Worm (Caenorhabditis elegans) whole organism, young adult: ENCODE results near the gene F53A10.2.

Source experiments
- B0035.1 ChIP-seq: sonication (generic microtip); optimal IDR thresholded peaks from 2 replicates; lab custom pipeline; 2016; ENCODE audit warnings: missing genetic modification characterization, mild to moderate bottlenecking, missing compliant biosample characterization, missing genotype, missing genetic modification reagents
- B0261.1 ChIP-seq: sonication (generic microtip); optimal IDR thresholded peaks from 2 replicates; lab custom pipeline; 2016; ENCODE audit warnings: mild to moderate bottlenecking, missing genetic modification characterization, moderate library complexity, missing compliant biosample characterization
- C06A6.2 ChIP-seq: fragments of 200-800 bp; sonication (Bioruptor generic); conservative IDR thresholded peaks from 2 replicates; pipeline ENCODE4 v1.3.6; 2022; ENCODE audit warnings: missing genetic modification characterization, missing compliant biosample characterization
- F10E7.11 ChIP-seq: sonication (generic microtip); optimal IDR thresholded peaks from 2 replicates; lab custom pipeline; 2017; ENCODE audit warnings: mild to moderate bottlenecking, missing genetic modification characterization, moderate library complexity, missing compliant biosample characterization
- F37B4.10 ChIP-seq: fragments of 200-800 bp; sonication (Bioruptor generic); IDR thresholded peaks from 2 replicates; pipeline ENCODE4 v1.3.6; 2022; ENCODE audit warnings: missing genetic modification characterization, missing compliant biosample characterization
- F39B2.1 ChIP-seq: fragments of 200-800 bp; sonication (Bioruptor generic); IDR thresholded peaks from 2 replicates; pipeline ENCODE4 v1.3.6; 2022; ENCODE audit warnings: missing genetic modification reagents, missing genetic modification characterization, missing compliant biosample characterization
- F55B11.4 ChIP-seq: sonication (generic microtip); optimal IDR thresholded peaks from 2 replicates; lab custom pipeline; 2016; ENCODE audit warnings: missing compliant biosample characterization, missing genetic modification characterization, borderline replicate concordance; ENCODE audit not compliant: insufficient read depth
- F57C9.4 ChIP-seq: sonication (generic microtip); optimal IDR thresholded peaks from 2 replicates; lab custom pipeline; 2017; ENCODE audit warnings: mild to moderate bottlenecking, missing genetic modification characterization, missing compliant biosample characterization
- Y56A3A.18 ChIP-seq: fragments of 200-800 bp; sonication (Bioruptor generic); IDR thresholded peaks from 2 replicates; pipeline ENCODE4 v1.3.6; 2022; ENCODE audit warnings: missing genetic modification reagents, missing genetic modification characterization, missing compliant biosample characterization
- Y79H2A.3 ChIP-seq: fragments of 200-800 bp; sonication (Bioruptor generic); conservative IDR thresholded peaks from 2 replicates; pipeline ENCODE4 v1.3.6; 2022; ENCODE audit warnings: missing genetic modification reagents, missing genetic modification characterization, missing compliant biosample characterization
- akir-1 ChIP-seq: fragments of 200-800 bp; sonication (Bioruptor generic); optimal IDR thresholded peaks from 2 replicates; lab custom pipeline; 2018; ENCODE audit warnings: mild to moderate bottlenecking, missing genetic modification characterization, moderate library complexity, missing compliant biosample characterization
- ama-1 ChIP-seq, 3 experiments: fragments of 150-350 bp in 1 of 3; sonication (generic microtip) in 2 of 3; optimal IDR thresholded peaks; 2 replicates each; lab custom pipeline; 2014 to 2018; ENCODE audit warnings: missing biosample characterization in 2 of 3, missing genetic modification characterization in 2 of 3, missing genetic modification reagents in 2 of 3
- atf-7 ChIP-seq: sonication (generic microtip); optimal IDR thresholded peaks from 2 replicates; lab custom pipeline; 2017; ENCODE audit warnings: mild to moderate bottlenecking, missing genetic modification characterization, missing compliant biosample characterization
- attf-3 ChIP-seq: fragments of 200-800 bp; sonication (Bioruptor generic); conservative IDR thresholded peaks from 2 replicates; pipeline ENCODE4 v1.3.6; 2022; ENCODE audit warnings: missing genetic modification reagents, missing genetic modification characterization, missing compliant biosample characterization
- bed-1 ChIP-seq: fragments of 200-800 bp; sonication (Bioruptor generic); IDR thresholded peaks from 2 replicates; pipeline ENCODE4 v1.3.6; 2022; ENCODE audit warnings: missing genetic modification reagents, missing genetic modification characterization, missing compliant biosample characterization
- ccch-3 ChIP-seq: fragments of 200-800 bp; sonication (Bioruptor generic); optimal IDR thresholded peaks from 2 replicates; lab custom pipeline; 2018; ENCODE audit warnings: mild to moderate bottlenecking, missing genetic modification characterization, missing compliant biosample characterization
- cebp-2 ChIP-seq: fragments of 200-800 bp; sonication (Bioruptor generic); IDR thresholded peaks from 2 replicates; pipeline ENCODE4 v1.3.6; 2022; ENCODE audit warnings: missing genetic modification characterization, missing compliant biosample characterization
- ceh-79 ChIP-seq: sonication (generic microtip); optimal IDR thresholded peaks from 2 replicates; lab custom pipeline; 2017; ENCODE audit warnings: mild to moderate bottlenecking, missing genetic modification characterization, missing compliant biosample characterization
- chd-7 ChIP-seq: sonication (generic microtip); optimal IDR thresholded peaks from 2 replicates; lab custom pipeline; 2016; ENCODE audit warnings: mild to moderate bottlenecking, missing genetic modification characterization, moderate library complexity, missing compliant biosample characterization
- dpff-1 ChIP-seq: sonication (generic microtip); optimal IDR thresholded peaks from 2 replicates; lab custom pipeline; 2017; ENCODE audit warnings: mild to moderate bottlenecking, missing genetic modification characterization, missing compliant biosample characterization
- dpl-1 ChIP-seq: fragments of 150-350 bp; optimal IDR thresholded peaks from 2 replicates; lab custom pipeline; 2014; ENCODE audit warnings: missing biosample characterization, missing genetic modification reagents, missing genetic modification characterization
- egrh-3 ChIP-seq: fragments of 200-800 bp; sonication (Bioruptor generic); IDR thresholded peaks from 2 replicates; pipeline ENCODE4 v1.3.6; 2022; ENCODE audit warnings: missing genetic modification reagents, missing genetic modification characterization, missing compliant biosample characterization
- ets-4 ChIP-seq: fragments of 200-800 bp; sonication (Bioruptor generic); optimal IDR thresholded peaks from 2 replicates; lab custom pipeline; 2018; ENCODE audit warnings: mild to moderate bottlenecking, missing genetic modification characterization, missing compliant biosample characterization
- gei-17 ChIP-seq: fragments of 200-800 bp; sonication (Bioruptor generic); optimal IDR thresholded peaks from 2 replicates; lab custom pipeline; 2018; ENCODE audit warnings: mild to moderate bottlenecking, missing genetic modification characterization, missing compliant biosample characterization
- hlh-26 ChIP-seq: fragments of 200-800 bp; sonication (Bioruptor generic); conservative IDR thresholded peaks from 2 replicates; pipeline ENCODE4 v1.3.6; 2022; ENCODE audit warnings: missing genetic modification reagents, missing genetic modification characterization, missing compliant biosample characterization
- lsy-27 ChIP-seq: sonication (generic microtip); optimal IDR thresholded peaks from 2 replicates; lab custom pipeline; 2017; ENCODE audit warnings: missing genetic modification characterization, mild to moderate bottlenecking, missing compliant biosample characterization, antibody characterized with exemption, missing genotype, borderline replicate concordance; ENCODE audit not compliant: insufficient read depth
- madf-10 ChIP-seq: sonication (generic microtip); optimal IDR thresholded peaks from 2 replicates; lab custom pipeline; 2016; ENCODE audit warnings: mild to moderate bottlenecking, missing genetic modification characterization, missing compliant biosample characterization
- mcd-1 ChIP-seq: fragments of 200-800 bp; sonication (Bioruptor generic); IDR thresholded peaks from 2 replicates; pipeline ENCODE4 v1.3.6; 2022; ENCODE audit warnings: missing genetic modification reagents, missing genetic modification characterization, missing compliant biosample characterization
- nhr-27 ChIP-seq: fragments of 200-800 bp; sonication (Bioruptor generic); optimal IDR thresholded peaks from 2 replicates; lab custom pipeline; 2018; ENCODE audit warnings: mild to moderate bottlenecking, missing genetic modification characterization, moderate library complexity, missing compliant biosample characterization
- pha-4 ChIP-seq: fragments of 150-350 bp; sonication (generic microtip); optimal IDR thresholded peaks from 2 replicates; lab custom pipeline; 2014; ENCODE audit warnings: missing biosample characterization, missing genetic modification reagents, missing genetic modification characterization
- repo-1 ChIP-seq: sonication (generic microtip); optimal IDR thresholded peaks from 2 replicates; lab custom pipeline; 2017; ENCODE audit warnings: mild to moderate bottlenecking, missing genetic modification characterization, missing compliant biosample characterization
- sea-2 ChIP-seq: fragments of 200-800 bp; sonication (Bioruptor generic); IDR thresholded peaks from 2 replicates; pipeline ENCODE4 v1.3.6; 2022; ENCODE audit warnings: missing genetic modification characterization, missing compliant biosample characterization
- snpc-1.1 ChIP-seq: sonication (generic microtip); optimal IDR thresholded peaks from 2 replicates; lab custom pipeline; 2017; ENCODE audit warnings: missing genetic modification characterization, mild to moderate bottlenecking, missing compliant biosample characterization, antibody characterized with exemption, moderate library complexity, missing genotype, missing genetic modification reagents; ENCODE audit not compliant: insufficient read depth
- snpc-1.3 ChIP-seq: sonication (generic microtip); optimal IDR thresholded peaks from 2 replicates; lab custom pipeline; 2017; ENCODE audit warnings: missing genetic modification characterization, mild to moderate bottlenecking, missing compliant biosample characterization, antibody characterized with exemption, moderate library complexity, missing genotype, missing genetic modification reagents; ENCODE audit not compliant: insufficient read depth
- snpc-4 ChIP-seq, 5 experiments: fragments of 150-350 bp in 1 of 5; sonication (generic microtip) in 4 of 5; optimal IDR thresholded peaks; 2 replicates each; lab custom pipeline; 2014 to 2018; ENCODE audit warnings: missing genetic modification characterization in 5 of 5, missing biosample characterization in 3 of 5, antibody characterized with exemption in 2 of 5, mild to moderate bottlenecking in 2 of 5, missing compliant biosample characterization in 2 of 5, missing genotype in 2 of 5, moderate library complexity in 2 of 5, missing genetic modification reagents in 1 of 5
- tlf-1 ChIP-seq: fragments of 200-800 bp; sonication (Bioruptor generic); optimal IDR thresholded peaks from 2 replicates; lab custom pipeline; 2018; ENCODE audit warnings: mild to moderate bottlenecking, missing genetic modification characterization, missing compliant biosample characterization
- unc-62 ChIP-seq: fragments of 150-350 bp; optimal IDR thresholded peaks from 2 replicates; lab custom pipeline; 2014; ENCODE audit warnings: missing biosample characterization, missing genetic modification reagents, missing genetic modification characterization
- zfh-2 ChIP-seq: fragments of 200-800 bp; sonication (Bioruptor generic); conservative IDR thresholded peaks from 2 replicates; pipeline ENCODE4 v1.3.6; 2022; ENCODE audit warnings: missing genetic modification reagents, missing genetic modification characterization, missing compliant biosample characterization
- zim-3 ChIP-seq: sonication (generic microtip); optimal IDR thresholded peaks from 2 replicates; lab custom pipeline; 2017; ENCODE audit warnings: mild to moderate bottlenecking, missing genetic modification characterization, moderate library complexity, missing compliant biosample characterization
- ztf-18 ChIP-seq: sonication (generic microtip); optimal IDR thresholded peaks from 2 replicates; lab custom pipeline; 2016; ENCODE audit warnings: missing genotype, mild to moderate bottlenecking, missing genetic modification characterization, missing compliant biosample characterization
- ztf-22 ChIP-seq: fragments of 200-800 bp; sonication (Bioruptor generic); optimal IDR thresholded peaks from 2 replicates; lab custom pipeline; 2018; ENCODE audit warnings: mild to moderate bottlenecking, missing genetic modification characterization, moderate library complexity, missing compliant biosample characterization
- ztf-25 ChIP-seq: fragments of 200-800 bp; sonication (Bioruptor generic); IDR thresholded peaks from 2 replicates; pipeline ENCODE4 v1.3.6; 2022; ENCODE audit warnings: missing genetic modification reagents, missing genetic modification characterization, missing compliant biosample characterization
- ztf-6 ChIP-seq: fragments of 200-800 bp; sonication (Bioruptor generic); IDR thresholded peaks from 2 replicates; pipeline ENCODE4 v1.3.6; 2022; ENCODE audit warnings: missing genetic modification reagents, missing genetic modification characterization, missing compliant biosample characterization

Gene F53A10.2

ce11 chrII:1242475-1242874 lies 45.3 kb downstream of the F53A10.2 start (continued):
- TF ChIP-seq snpc-1.1 = no peak
- TF ChIP-seq ama-1 (optimal IDR thresholded peaks at IDR 0.05; lab: Kevin White, UChicago) = no peak
- no peak for TF ChIP-seq ama-1 (GFP tag; optimal IDR thresholded peaks at IDR 0.05; lab: Kevin White, UChicago)
- TF ChIP-seq ceh-79 = no peak
- TF ChIP-seq F55B11.4 = no peak
- peak; percentile 54 for TF ChIP-seq zfh-2 (GFP tag; lab: Robert Waterston, UW)
- TF ChIP-seq ccch-3 (GFP tag; lab: Kevin White, UChicago) = no peak
- TF ChIP-seq dpff-1 (tag; lab: Kevin White, UChicago) = no peak
- TF ChIP-seq nhr-27 (tag; lab: Kevin White, UChicago) = no peak
- TF ChIP-seq ztf-25 (GFP tag; lab: Robert Waterston, UW) = no peak
- no peak for TF ChIP-seq cebp-2 (GFP tag; lab: Robert Waterston, UW)
- TF ChIP-seq F10E7.11 (tag; lab: Kevin White, UChicago) = no peak

- TF ChIP-seq B0035.1 (no peak), zfh-2 (GFP tag; lab: Robert Waterston, UW) (0 out of 2 replicates have a peak, but pooled peaks have one; percentile 35)
These were observed 47.3 kb downstream of the F53A10.2 start for ce11 chrII:1244420-1244959.

- TF ChIP-seq B0261.1 (tag; lab: Kevin White, UChicago) (no peak), F39B2.1 (GFP tag; lab: Robert Waterston, UW) (no peak), unc-62 (GFP tag; lab: Kevin White, UChicago) (no peak), C06A6.2 (GFP tag; lab: Robert Waterston, UW) (no peak), chd-7 (tag; lab: Kevin White, UChicago) (no peak), F37B4.10 (GFP tag; lab: Robert Waterston, UW) (no peak), ztf-6 (GFP tag; lab: Robert Waterston, UW) (no peak), attf-3 (GFP tag; lab: Robert Waterston, UW) (no peak), bed-1 (GFP tag; lab: Robert Waterston, UW) (no peak), snpc-4 (GFP tag; optimal IDR thresholded peaks at IDR 0.05; lab: Kevin White, UChicago) (no peak), snpc-4 (tag; optimal IDR thresholded peaks at IDR 0.05; lab: Kevin White, UChicago) (no peak), dpl-1 (GFP tag; lab: Kevin White, UChicago) (no peak), ztf-22 (GFP tag; lab: Kevin White, UChicago) (no peak), lsy-27 (tag; lab: Kevin White, UChicago) (no peak), repo-1 (tag; lab: Kevin White, UChicago) (no peak), pha-4 (no peak), akir-1 (no peak), atf-7 (tag; lab: Kevin White, UChicago) (no peak)
These were observed 48.6 kb downstream of the F53A10.2 start for ce11 chrII:1245783-1246182.

ce11 chrII:1246855-1247259 lies 49.7 kb downstream of the F53A10.2 start:
- TF ChIP-seq ets-4 (GFP tag; lab: Kevin White, UChicago) = peak; percentile 8
- 0 out of 2 replicates have a peak, but pooled peaks have one; percentile 46 for TF ChIP-seq sea-2 (GFP tag; lab: Robert Waterston, UW)
- TF ChIP-seq egrh-3 (GFP tag; lab: Robert Waterston, UW) = peak; percentile 94
- TF ChIP-seq madf-10 (tag; lab: Kevin White, UChicago) = peak; percentile 38
- no peak for TF ChIP-seq unc-62 (GFP tag; lab: Kevin White, UChicago)
- TF ChIP-seq akir-1 = no peak
- TF ChIP-seq Y79H2A.3 (GFP tag; lab: Robert Waterston, UW) = no peak
- TF ChIP-seq tlf-1 = no peak
- peak; percentile 98 for TF ChIP-seq zfh-2 (GFP tag; lab: Robert Waterston, UW)
- no peak for TF ChIP-seq snpc-1.3 (tag; lab: Kevin White, UChicago)
- peak; percentile 32 for TF ChIP-seq ztf-18 (tag; lab: Kevin White, UChicago)
- 0 out of 2 replicates have a peak, but pooled peaks have one; percentile 58 for TF ChIP-seq Y56A3A.18 (GFP tag; lab: Robert Waterston, UW)
- TF ChIP-seq hlh-26 = no peak
- peak; percentile 71 for TF ChIP-seq mcd-1
- no peak for TF ChIP-seq gei-17 (GFP tag; lab: Kevin White, UChicago)
- no peak for TF ChIP-seq zim-3
- no peak for TF ChIP-seq attf-3 (GFP tag; lab: Robert Waterston, UW)
- TF ChIP-seq F57C9.4 (tag; lab: Kevin White, UChicago) = no peak
